Fruit fly (Drosophila melanogaster) whole organism, embryonic: ENCODE data around the gene cindr.
A peak's percentile ranks its signal among the peaks of the same experiment; 100 is the strongest.

ENCODE experiments used
- B-H2 ChIP-seq: fragments of 200-800 bp; sonication (Bioruptor generic); optimal IDR thresholded peaks from 2 replicates; lab custom pipeline; 2018; ENCODE audit warnings: missing biosample characterization, mild to moderate bottlenecking, missing genetic modification characterization
- BEAF-32 ChIP-seq: fragments of 200-800 bp; sonication (Bioruptor generic); optimal IDR thresholded peaks from 3 replicates; lab custom pipeline; 2017; ENCODE audit warnings: missing biosample characterization, missing genetic modification characterization, mild to moderate bottlenecking, moderate library complexity, missing genetic modification reagents
- Bdp1 ChIP-seq: fragments of 200-800 bp; sonication (Bioruptor generic); optimal IDR thresholded peaks from 3 replicates; lab custom pipeline; 2016; ENCODE audit warnings: missing biosample characterization, missing genetic modification characterization
- CG11560 ChIP-seq: fragments of 200-800 bp; sonication (Bioruptor generic); IDR thresholded peaks from 3 replicates; pipeline ENCODE4 v1.3.6; 2022; ENCODE audit warnings: missing biosample characterization, missing genetic modification characterization
- CG15479 ChIP-seq: fragments of 200-800 bp; sonication (Bioruptor generic); optimal IDR thresholded peaks from 3 replicates; lab custom pipeline; 2019; ENCODE audit warnings: missing biosample characterization, mild to moderate bottlenecking, missing genetic modification characterization, moderate library complexity
- CG16863 ChIP-seq: fragments of 200-800 bp; sonication (Bioruptor generic); optimal IDR thresholded peaks from 3 replicates; lab custom pipeline; 2016; ENCODE audit warnings: missing biosample characterization, missing genetic modification characterization
- CG17359 ChIP-seq: fragments of 200-800 bp; sonication (Bioruptor generic); optimal IDR thresholded peaks from 3 replicates; lab custom pipeline; 2018; ENCODE audit warnings: missing biosample characterization, mild to moderate bottlenecking, missing genetic modification characterization, moderate library complexity
- CG17612 ChIP-seq: fragments of 200-800 bp; sonication (Bioruptor generic); IDR thresholded peaks from 2 replicates; pipeline ENCODE4 v1.3.6; 2022; ENCODE audit warnings: missing biosample characterization, missing genetic modification characterization
- CG18599 ChIP-seq: fragments of 200-800 bp; sonication (Bioruptor generic); optimal IDR thresholded peaks from 3 replicates; lab custom pipeline; 2017; ENCODE audit warnings: missing biosample characterization, missing genetic modification characterization, mild to moderate bottlenecking, moderate library complexity, missing genetic modification reagents
- CG30403 ChIP-seq: fragments of 200-800 bp; sonication (Bioruptor generic); optimal IDR thresholded peaks from 3 replicates; lab custom pipeline; 2016; ENCODE audit warnings: missing biosample characterization, missing genetic modification characterization
- CG6254 ChIP-seq: fragments of 200-800 bp; sonication (Bioruptor generic); optimal IDR thresholded peaks from 3 replicates; lab custom pipeline; 2017; ENCODE audit warnings: mild to moderate bottlenecking, missing biosample characterization, missing genetic modification reagents, missing genetic modification characterization
- CG6765 ChIP-seq: fragments of 200-800 bp; sonication (Bioruptor generic); optimal IDR thresholded peaks from 3 replicates; lab custom pipeline; 2017; ENCODE audit warnings: missing biosample characterization, mild to moderate bottlenecking, missing genetic modification characterization
- CG6813 ChIP-seq: fragments of 200-800 bp; sonication (Bioruptor generic); optimal IDR thresholded peaks from 2 replicates; lab custom pipeline; 2017; ENCODE audit warnings: missing biosample characterization, missing genetic modification characterization, mild to moderate bottlenecking, moderate library complexity, missing genetic modification reagents
- CG7271 ChIP-seq: fragments of 200-800 bp; sonication (Bioruptor generic); optimal IDR thresholded peaks from 2 replicates; lab custom pipeline; 2018; ENCODE audit warnings: missing biosample characterization, mild to moderate bottlenecking, missing genetic modification characterization, moderate library complexity
- CG8089 ChIP-seq: fragments of 200-800 bp; sonication (Bioruptor generic); optimal IDR thresholded peaks from 3 replicates; lab custom pipeline; 2016; ENCODE audit warnings: missing biosample characterization, missing genetic modification characterization
- CG8924 ChIP-seq: fragments of 200-800 bp; optimal IDR thresholded peaks from 3 replicates; lab custom pipeline; 2019; ENCODE audit warnings: missing biosample characterization, mild to moderate bottlenecking, missing genetic modification characterization, moderate library complexity
- D19B ChIP-seq: fragments of 200-800 bp; sonication (Bioruptor generic); optimal IDR thresholded peaks from 2 replicates; lab custom pipeline; 2017; ENCODE audit warnings: missing biosample characterization, mild to moderate bottlenecking, missing genetic modification characterization
- Gsc ChIP-seq: fragments of 200-800 bp; sonication (Bioruptor generic); IDR thresholded peaks from 2 replicates; pipeline ENCODE4 v1.3.6; 2022; ENCODE audit warnings: missing biosample characterization, missing genetic modification characterization
- Gug ChIP-seq: fragments of 200-800 bp; sonication (Bioruptor generic); IDR thresholded peaks from 4 replicates; pipeline ENCODE4 v1.3.6; 2022; ENCODE audit warnings: missing biosample characterization, missing genetic modification characterization
- HmgZ ChIP-seq: fragments of 200-800 bp; sonication (Bioruptor generic); optimal IDR thresholded peaks from 2 replicates; lab custom pipeline; 2018; ENCODE audit warnings: missing biosample characterization, mild to moderate bottlenecking, missing genetic modification characterization
- Hmx ChIP-seq: fragments of 200-800 bp; sonication (Bioruptor generic); optimal IDR thresholded peaks from 2 replicates; lab custom pipeline; 2016; ENCODE audit warnings: missing biosample characterization, missing genetic modification characterization
- Med ChIP-seq: fragments of 200-800 bp; sonication (Bioruptor generic); peaks from one replicate; lab custom pipeline; 2016; ENCODE audit warnings: missing biosample characterization, missing genetic modification characterization, mild to moderate bottlenecking, inconsistent platforms, moderate library complexity
- NC2β ChIP-seq: fragments of 200-800 bp; sonication (Bioruptor generic); optimal IDR thresholded peaks from 2 replicates; lab custom pipeline; 2016; ENCODE audit warnings: missing biosample characterization, missing genetic modification characterization
- NfI ChIP-seq: fragments of 200-800 bp; sonication (Bioruptor generic); optimal IDR thresholded peaks from 3 replicates; lab custom pipeline; 2018; ENCODE audit warnings: missing biosample characterization, mild to moderate bottlenecking, missing genetic modification characterization, moderate library complexity
- Sox100B ChIP-seq: fragments of 200-800 bp; sonication (Bioruptor generic); optimal IDR thresholded peaks from 3 replicates; lab custom pipeline; 2018; ENCODE audit warnings: missing biosample characterization, mild to moderate bottlenecking, missing genetic modification characterization
- TFAM ChIP-seq: fragments of 200-800 bp; sonication (Bioruptor generic); optimal IDR thresholded peaks from 2 replicates; lab custom pipeline; 2017; ENCODE audit warnings: missing biosample characterization, missing genetic modification characterization, inconsistent platforms
- Vsx1 ChIP-seq: fragments of 200-800 bp; sonication (Bioruptor generic); optimal IDR thresholded peaks from 2 replicates; lab custom pipeline; 2017; ENCODE audit warnings: missing biosample characterization, mild to moderate bottlenecking, missing genetic modification characterization, missing genetic modification reagents
- Xbp1 ChIP-seq: fragments of 200-800 bp; sonication (Bioruptor generic); optimal IDR thresholded peaks from 3 replicates; lab custom pipeline; 2016; ENCODE audit warnings: missing biosample characterization, mild to moderate bottlenecking, missing genetic modification characterization
- ap ChIP-seq: fragments of 200-800 bp; sonication (Bioruptor generic); IDR thresholded peaks from 2 replicates; pipeline ENCODE4 v1.3.6; 2022; ENCODE audit warnings: missing biosample characterization, missing genetic modification characterization
- ase ChIP-seq: fragments of 200-800 bp; sonication (Bioruptor generic); IDR thresholded peaks from 3 replicates; pipeline ENCODE4 v1.3.6; 2022; ENCODE audit warnings: missing biosample characterization, missing genetic modification characterization
- cad ChIP-seq: fragments of >200 bp; optimal IDR thresholded peaks from 2 replicates; lab custom pipeline; 2017; ENCODE audit warnings: missing biosample characterization, missing genetic modification characterization
- dpn ChIP-seq, 2 experiments: fragments of 200-800 bp; sonication (Bioruptor generic); optimal IDR thresholded peaks; 3 replicates each; lab custom pipeline; 2016; ENCODE audit warnings: missing biosample characterization in 2 of 2, missing genetic modification characterization in 2 of 2
- fd3F ChIP-seq: fragments of 200-800 bp; sonication (Bioruptor generic); optimal IDR thresholded peaks from 2 replicates; lab custom pipeline; 2018; ENCODE audit warnings: missing biosample characterization, mild to moderate bottlenecking, missing genetic modification characterization, moderate library complexity
- fru ChIP-seq: fragments of >200 bp; optimal IDR thresholded peaks from 2 replicates; lab custom pipeline; 2017
- fu2 ChIP-seq: fragments of 200-800 bp; sonication (Bioruptor generic); optimal IDR thresholded peaks from 2 replicates; lab custom pipeline; 2016; ENCODE audit warnings: missing biosample characterization, missing genetic modification characterization
- gce ChIP-seq: fragments of 200-800 bp; sonication (Bioruptor generic); IDR thresholded peaks from 3 replicates; pipeline ENCODE4 v1.3.6; 2022; ENCODE audit warnings: missing biosample characterization, missing genetic modification characterization
- gcm2 ChIP-seq: fragments of 200-800 bp; sonication (Bioruptor generic); optimal IDR thresholded peaks from 2 replicates; lab custom pipeline; 2016; ENCODE audit warnings: missing biosample characterization, missing genetic modification characterization
- hb ChIP-seq: fragments of 200-800 bp; sonication (Bioruptor generic); IDR thresholded peaks from 3 replicates; pipeline ENCODE4 v1.3.6; 2022; ENCODE audit warnings: missing biosample characterization, missing genetic modification characterization; ENCODE audit not compliant: partially characterized antibody
- kay ChIP-seq: fragments of 200-800 bp; sonication (Bioruptor generic); optimal IDR thresholded peaks from 2 replicates; lab custom pipeline; 2016; ENCODE audit warnings: missing biosample characterization, missing genetic modification characterization
- mld ChIP-seq: fragments of 200-800 bp; sonication (Bioruptor generic); IDR thresholded peaks from 3 replicates; pipeline ENCODE4 v1.3.6; 2022; ENCODE audit warnings: missing biosample characterization, missing genetic modification characterization; ENCODE audit not compliant: partially characterized antibody
- nom ChIP-seq: fragments of 200-800 bp; sonication (Bioruptor generic); optimal IDR thresholded peaks from 2 replicates; lab custom pipeline; 2017; ENCODE audit warnings: missing biosample characterization, missing genetic modification characterization, mild to moderate bottlenecking, moderate library complexity, missing genetic modification reagents
- pfk ChIP-seq: fragments of 200-800 bp; sonication (Bioruptor generic); optimal IDR thresholded peaks from 2 replicates; lab custom pipeline; 2018; ENCODE audit warnings: missing biosample characterization, mild to moderate bottlenecking, missing genetic modification characterization, moderate library complexity
- pnt ChIP-seq: fragments of 200-800 bp; sonication (Bioruptor generic); optimal IDR thresholded peaks from 3 replicates; lab custom pipeline; 2016; ENCODE audit warnings: missing biosample characterization, missing genetic modification characterization
- pzg ChIP-seq: fragments of 200-800 bp; sonication (Bioruptor generic); optimal IDR thresholded peaks from 3 replicates; lab custom pipeline; 2018; ENCODE audit warnings: missing biosample characterization, mild to moderate bottlenecking, missing genetic modification characterization, moderate library complexity
- schlank ChIP-seq: fragments of 200-800 bp; sonication (Bioruptor generic); optimal IDR thresholded peaks from 2 replicates; lab custom pipeline; 2018; ENCODE audit warnings: missing biosample characterization, mild to moderate bottlenecking, missing genetic modification characterization
- shn ChIP-seq: fragments of 200-800 bp; sonication (Bioruptor generic); optimal IDR thresholded peaks from 3 replicates; lab custom pipeline; 2016; ENCODE audit warnings: missing biosample characterization, missing genetic modification characterization
- tna ChIP-seq: fragments of 200-800 bp; sonication (Bioruptor generic); IDR thresholded peaks from 2 replicates; pipeline ENCODE4 v1.3.6; 2022; ENCODE audit warnings: missing biosample characterization, missing genetic modification characterization; ENCODE audit not compliant: partially characterized antibody
- tx ChIP-seq: fragments of 200-800 bp; sonication (Bioruptor generic); optimal IDR thresholded peaks from 2 replicates; lab custom pipeline; 2016; ENCODE audit warnings: missing biosample characterization, missing genetic modification characterization
- usp ChIP-seq: fragments of >200 bp; optimal IDR thresholded peaks from 2 replicates; lab custom pipeline; 2017; ENCODE audit warnings: missing biosample characterization, missing genetic modification characterization
- vnd ChIP-seq: fragments of 200-800 bp; sonication (Bioruptor generic); IDR thresholded peaks from 3 replicates; pipeline ENCODE4 v1.3.6; 2022; ENCODE audit warnings: missing biosample characterization, missing genetic modification characterization; ENCODE audit not compliant: partially characterized antibody
- wor ChIP-seq: fragments of 200-800 bp; sonication (Bioruptor generic); IDR thresholded peaks from 2 replicates; pipeline ENCODE4 v1.3.6; 2022; ENCODE audit warnings: missing biosample characterization, missing genetic modification characterization

The cindr gene

DNA sequence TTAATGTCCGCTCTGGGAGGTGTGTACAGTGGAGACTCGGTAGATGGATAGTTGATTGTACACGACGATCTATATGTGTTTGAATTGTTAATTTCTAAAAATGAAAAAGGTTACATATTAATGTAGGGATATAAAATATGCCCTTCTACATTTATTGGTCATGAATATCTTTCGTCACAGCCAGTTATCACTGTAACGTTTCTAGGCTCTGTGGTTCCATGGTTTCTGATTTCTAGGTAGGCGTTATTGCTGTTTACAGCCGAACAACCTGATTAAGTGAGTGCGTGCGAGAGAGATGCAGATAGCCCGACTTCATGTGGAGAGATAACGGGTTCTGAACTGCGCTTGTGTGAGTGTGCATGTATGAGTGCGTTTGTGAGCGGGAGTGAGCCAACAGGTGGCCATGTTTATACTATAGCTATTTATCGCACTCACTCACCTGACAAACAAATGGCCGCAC, 26.7 kb upstream of the cindr start (continued):
- TF ChIP-seq pfk (peak; percentile 33), B-H2 (GFP tag; lab: Kevin White, UChicago) (peak; percentile 78), CG17612 (GFP tag; lab: Robert Waterston, UW) (peak; percentile 82), gcm2 (GFP tag; lab: Kevin White, UChicago) (peak; percentile 76), CG6254 (peak; percentile 77), NC2β (GFP tag; lab: Kevin White, UChicago) (peak; percentile 93), CG11560 (peak; percentile 82; the same call in 2 of the 3 replicates), HmgZ (tag; lab: Kevin White, UChicago) (peak; percentile 92), kay (GFP tag; lab: Kevin White, UChicago) (peak; percentile 88), CG15479 (GFP tag; lab: Kevin White, UChicago) (peak; percentile 86), nom (peak; percentile 83), CG7271 (peak; percentile 82), ase (peak; percentile 89), CG6765 (GFP tag; lab: Kevin White, UChicago) (peak; percentile 66), Med (GFP tag; lab: Kevin White, UChicago) (peak; percentile 99), dpn (GFP tag; optimal IDR thresholded peaks at IDR 0.05; lab: Kevin White, UChicago) (peak; percentile 96), cad (GFP tag; lab: Kevin White, UChicago) (peak; percentile 68), gce (GFP tag; lab: Robert Waterston, UW) (peak; percentile 91), usp (GFP tag; lab: Kevin White, UChicago) (no peak), pzg (GFP tag; lab: Kevin White, UChicago) (peak; percentile 11), Hmx (GFP tag; lab: Kevin White, UChicago) (no peak), Vsx1 (GFP tag; lab: Kevin White, UChicago) (peak; percentile 70), Gsc (GFP tag; lab: Robert Waterston, UW) (peak; percentile 92), D19B (GFP tag; lab: Kevin White, UChicago) (peak; percentile 76), fd3F (GFP tag; lab: Kevin White, UChicago) (peak; percentile 88), mld (GFP tag; lab: Robert Waterston, UW) (no peak), CG18599 (GFP tag; lab: Kevin White, UChicago) (peak; percentile 95), TFAM (no peak), schlank (tag; lab: Kevin White, UChicago) (peak; percentile 79), Bdp1 (GFP tag; lab: Kevin White, UChicago) (peak; percentile 83), shn (peak; percentile 89), vnd (GFP tag; lab: Robert Waterston, UW) (no peak), CG30403 (peak; percentile 94), CG8089 (peak; percentile 91), CG6813 (GFP tag; lab: Kevin White, UChicago) (peak; percentile 90), CG8924 (tag; lab: Kevin White, UChicago) (peak; percentile 95), NfI (peak; percentile 89), fu2 (GFP tag; lab: Kevin White, UChicago) (peak; percentile 92), CG16863 (GFP tag; lab: Kevin White, UChicago) (peak; percentile 93), CG17359 (tag; lab: Kevin White, UChicago) (peak; percentile 92), pnt (peak; percentile 96), fru (lab: Kevin White, UChicago) (no peak), BEAF-32 (no peak), wor (GFP tag; lab: Robert Waterston, UW) (peak; percentile 88), hb (GFP tag; lab: Robert Waterston, UW) (no peak), tx (peak; percentile 90), Sox100B (peak; percentile 85), ap (peak; percentile 55), tna (GFP tag; lab: Robert Waterston, UW) (no peak), Xbp1 (peak; percentile 95), Gug (GFP tag; lab: Robert Waterston, UW) (peak; percentile 95)
